Worm (Caenorhabditis elegans): ENCODE data around the gene Y38F1A.2.

Gene Y38F1A.2

ce11 chrII:12981980-12982575 is 27.3 kb downstream of the Y38F1A.2 start:
- no peak for TF ChIP-seq W03F9.2 (tag; optimal IDR thresholded peaks at IDR 0.05)
- no peak for TF ChIP-seq dao-5 (tag; optimal IDR thresholded peaks at IDR 0.05)
- no peak for TF ChIP-seq him-1 (tag; optimal IDR thresholded peaks at IDR 0.05)

- no peak for TF ChIP-seq him-1 (tag; optimal IDR thresholded peaks at IDR 0.05)
- TF ChIP-seq W03F9.2 (tag; optimal IDR thresholded peaks at IDR 0.05) = no peak
- TF ChIP-seq dao-5 (tag; optimal IDR thresholded peaks at IDR 0.05) = no peak
Observed at ce11 chrII:12982830-12983229, 28.1 kb downstream of the Y38F1A.2 start.

ce11 chrII:12984709-12985108 is 30.0 kb downstream of the Y38F1A.2 start:
- TF ChIP-seq dao-5 (tag; optimal IDR thresholded peaks at IDR 0.05) (no peak), him-1 (tag; optimal IDR thresholded peaks at IDR 0.05) (no peak), W03F9.2 (tag; optimal IDR thresholded peaks at IDR 0.05) (no peak)

- no peak for TF ChIP-seq dao-5 (tag; optimal IDR thresholded peaks at IDR 0.05)
- no peak for TF ChIP-seq W03F9.2 (tag; optimal IDR thresholded peaks at IDR 0.05)
- TF ChIP-seq him-1 (tag; optimal IDR thresholded peaks at IDR 0.05) = no peak
Observed at ce11 chrII:12985813-12986212, 31.1 kb downstream of the Y38F1A.2 start.

- no peak for TF ChIP-seq dao-5 (tag; optimal IDR thresholded peaks at IDR 0.05)
- no peak for TF ChIP-seq W03F9.2 (tag; optimal IDR thresholded peaks at IDR 0.05)
- TF ChIP-seq him-1 (tag; optimal IDR thresholded peaks at IDR 0.05) = no peak
Observed at ce11 chrII:12987799-12988198, 33.0 kb downstream of the Y38F1A.2 start.

- TF ChIP-seq him-1 (tag; optimal IDR thresholded peaks at IDR 0.05) = no peak
- TF ChIP-seq W03F9.2 (tag; optimal IDR thresholded peaks at IDR 0.05) = no peak
- TF ChIP-seq dao-5 (tag; optimal IDR thresholded peaks at IDR 0.05) = no peak
Observed at ce11 chrII:12990191-12990590, 35.4 kb downstream of the Y38F1A.2 start.

ce11 chrII:12990964-12991593 is 36.3 kb downstream of the Y38F1A.2 start:
- TF ChIP-seq W03F9.2 (tag; optimal IDR thresholded peaks at IDR 0.05) = no peak
- TF ChIP-seq dao-5 (tag; optimal IDR thresholded peaks at IDR 0.05) = no peak
- no peak for TF ChIP-seq him-1 (tag; optimal IDR thresholded peaks at IDR 0.05)

- TF ChIP-seq him-1 (tag; optimal IDR thresholded peaks at IDR 0.05) (no peak), W03F9.2 (tag; optimal IDR thresholded peaks at IDR 0.05) (no peak), dao-5 (tag; optimal IDR thresholded peaks at IDR 0.05) (no peak)
Observed at ce11 chrII:12991594-12991993, 36.8 kb downstream of the Y38F1A.2 start.

- TF ChIP-seq W03F9.2 (tag; optimal IDR thresholded peaks at IDR 0.05) = no peak
Observed at ce11 chrII:12992193-12992592, 37.4 kb downstream of the Y38F1A.2 start.

- TF ChIP-seq him-1 (tag; optimal IDR thresholded peaks at IDR 0.05) = no peak
- no peak for TF ChIP-seq dao-5 (tag; optimal IDR thresholded peaks at IDR 0.05)
- no peak for TF ChIP-seq W03F9.2 (tag; optimal IDR thresholded peaks at IDR 0.05)
Observed at ce11 chrII:12992980-12993379, 38.2 kb downstream of the Y38F1A.2 start.

- TF ChIP-seq dao-5 (tag; optimal IDR thresholded peaks at IDR 0.05) = no peak
- TF ChIP-seq him-1 (tag; optimal IDR thresholded peaks at IDR 0.05) = no peak
- TF ChIP-seq W03F9.2 (tag; optimal IDR thresholded peaks at IDR 0.05) = no peak
Observed at ce11 chrII:12994009-12994788, 39.4 kb downstream of the Y38F1A.2 start.

ce11 chrII:12995322-12995721 is 40.6 kb downstream of the Y38F1A.2 start:
- TF ChIP-seq dao-5 (tag; optimal IDR thresholded peaks at IDR 0.05) (no peak), him-1 (tag; optimal IDR thresholded peaks at IDR 0.05) (no peak), W03F9.2 (tag; optimal IDR thresholded peaks at IDR 0.05) (no peak)

- TF ChIP-seq dao-5 (tag; optimal IDR thresholded peaks at IDR 0.05) (no peak), him-1 (tag; optimal IDR thresholded peaks at IDR 0.05) (no peak)
Observed at ce11 chrII:12996249-12996648, 41.5 kb downstream of the Y38F1A.2 start, which contains the start of gene hphd-1. hphd-1 (minus strand) TSS chrII:12996571.

- TF ChIP-seq dao-5 (tag; optimal IDR thresholded peaks at IDR 0.05) = no peak
- no peak for TF ChIP-seq him-1 (tag; optimal IDR thresholded peaks at IDR 0.05)
- TF ChIP-seq W03F9.2 (tag; optimal IDR thresholded peaks at IDR 0.05) = no peak
Observed at ce11 chrII:12997413-12997812, 42.7 kb downstream of the Y38F1A.2 start, which contains the start of gene Y38F1A.7. Y38F1A.7 (minus strand) TSS chrII:12997804.
